Fruit fly (Drosophila melanogaster) whole organism, embryonic: ENCODE data around the gene Gale.

Experiments
- CG11247 ChIP-seq: fragments of 200-800 bp; sonication (Bioruptor generic); IDR thresholded peaks from 2 replicates; pipeline ENCODE4 v1.3.6; 2022; ENCODE audit warnings: missing biosample characterization, missing genetic modification characterization
- CG12104 ChIP-seq: fragments of 200-800 bp; sonication (Bioruptor generic); optimal IDR thresholded peaks from 3 replicates; lab custom pipeline; 2016; ENCODE audit warnings: missing biosample characterization, missing genetic modification characterization
- CG14667 ChIP-seq: fragments of 200-800 bp; sonication (Bioruptor generic); IDR thresholded peaks from 2 replicates; pipeline ENCODE4 v1.3.6; 2022; ENCODE audit warnings: missing biosample characterization, missing genetic modification characterization
- CG15011 ChIP-seq: fragments of 200-800 bp; sonication (Bioruptor generic); optimal IDR thresholded peaks from 3 replicates; lab custom pipeline; 2018; ENCODE audit warnings: missing biosample characterization, mild to moderate bottlenecking, missing genetic modification characterization
- CG15269 ChIP-seq: fragments of 200-800 bp; sonication (Bioruptor generic); optimal IDR thresholded peaks from 2 replicates; lab custom pipeline; 2018; ENCODE audit warnings: missing biosample characterization, mild to moderate bottlenecking, missing genetic modification characterization, moderate library complexity
- CG15696 ChIP-seq: fragments of 200-800 bp; sonication (Bioruptor generic); optimal IDR thresholded peaks from 2 replicates; lab custom pipeline; 2019; ENCODE audit warnings: missing biosample characterization, mild to moderate bottlenecking, missing genetic modification characterization, moderate library complexity
- CG16815 ChIP-seq: fragments of 200-800 bp; sonication (Bioruptor generic); optimal IDR thresholded peaks from 3 replicates; lab custom pipeline; 2017; ENCODE audit warnings: missing biosample characterization, mild to moderate bottlenecking, missing genetic modification characterization
- CG17829 ChIP-seq: fragments of 200-800 bp; optimal IDR thresholded peaks from 2 replicates; lab custom pipeline; 2019; ENCODE audit warnings: missing biosample characterization, mild to moderate bottlenecking, missing genetic modification characterization, moderate library complexity
- CG2889 ChIP-seq: fragments of 200-800 bp; sonication (Bioruptor generic); IDR thresholded peaks from 3 replicates; pipeline ENCODE4 v1.3.6; 2022; ENCODE audit warnings: missing biosample characterization, missing genetic modification characterization
- CG32772 ChIP-seq: fragments of 200-800 bp; sonication (Bioruptor generic); IDR thresholded peaks from 2 replicates; pipeline ENCODE4 v1.3.6; 2022; ENCODE audit warnings: missing biosample characterization, missing genetic modification characterization
- CG34422 ChIP-seq: fragments of 200-800 bp; sonication (Bioruptor generic); IDR thresholded peaks from 3 replicates; pipeline ENCODE4 v1.3.6; 2022; ENCODE audit warnings: missing biosample characterization, missing genetic modification characterization
- CG3847 ChIP-seq: fragments of 200-800 bp; sonication (Bioruptor generic); IDR thresholded peaks from 2 replicates; pipeline ENCODE4 v1.3.6; 2022; ENCODE audit warnings: missing biosample characterization, missing genetic modification characterization
- CG4360 ChIP-seq: fragments of 200-800 bp; sonication (Bioruptor generic); IDR thresholded peaks from 2 replicates; pipeline ENCODE4 v1.3.6; 2022; ENCODE audit warnings: missing biosample characterization, missing genetic modification characterization
- CG4820 ChIP-seq: fragments of 200-800 bp; sonication (Bioruptor generic); optimal IDR thresholded peaks from 3 replicates; lab custom pipeline; 2016; ENCODE audit warnings: missing biosample characterization, missing genetic modification characterization
- CG5953 ChIP-seq: fragments of 200-800 bp; sonication (Bioruptor generic); IDR thresholded peaks from 2 replicates; pipeline ENCODE4 v1.3.6; 2022; ENCODE audit warnings: missing biosample characterization, missing genetic modification characterization
- CG6254 ChIP-seq: fragments of 200-800 bp; sonication (Bioruptor generic); optimal IDR thresholded peaks from 3 replicates; lab custom pipeline; 2017; ENCODE audit warnings: mild to moderate bottlenecking, missing biosample characterization, missing genetic modification reagents, missing genetic modification characterization
- CG7271 ChIP-seq: fragments of 200-800 bp; sonication (Bioruptor generic); optimal IDR thresholded peaks from 2 replicates; lab custom pipeline; 2018; ENCODE audit warnings: missing biosample characterization, mild to moderate bottlenecking, missing genetic modification characterization, moderate library complexity
- CG7928 ChIP-seq: fragments of 200-800 bp; sonication (Bioruptor generic); optimal IDR thresholded peaks from 2 replicates; lab custom pipeline; 2017; ENCODE audit warnings: missing biosample characterization, mild to moderate bottlenecking, missing genetic modification characterization
- CkIIα-i1 ChIP-seq: fragments of 200-800 bp; sonication (Bioruptor generic); IDR thresholded peaks from 2 replicates; pipeline ENCODE4 v1.3.6; 2022; ENCODE audit warnings: missing biosample characterization, missing genetic modification characterization
- D19A ChIP-seq: fragments of 200-800 bp; optimal IDR thresholded peaks from 3 replicates; lab custom pipeline; 2019; ENCODE audit warnings: missing biosample characterization, mild to moderate bottlenecking, missing genetic modification characterization, moderate library complexity
- E2f2 ChIP-seq: fragments of 200-800 bp; sonication (Bioruptor generic); IDR thresholded peaks from 2 replicates; pipeline ENCODE4 v1.3.6; 2022; ENCODE audit warnings: missing biosample characterization, missing genetic modification characterization
- Fer1 ChIP-seq: fragments of 200-800 bp; sonication (Bioruptor generic); optimal IDR thresholded peaks from 2 replicates; lab custom pipeline; 2017; ENCODE audit warnings: missing biosample characterization, mild to moderate bottlenecking, missing genetic modification characterization
- Gug ChIP-seq: fragments of 200-800 bp; sonication (Bioruptor generic); IDR thresholded peaks from 4 replicates; pipeline ENCODE4 v1.3.6; 2022; ENCODE audit warnings: missing biosample characterization, missing genetic modification characterization
- H15 ChIP-seq: fragments of 200-800 bp; sonication (Bioruptor generic); IDR thresholded peaks from 3 replicates; pipeline ENCODE4 v1.3.6; 2022; ENCODE audit warnings: missing biosample characterization, missing genetic modification characterization
- HLH4C ChIP-seq: fragments of 200-800 bp; sonication (Bioruptor generic); IDR thresholded peaks from 3 replicates; pipeline ENCODE4 v1.3.6; 2022; ENCODE audit warnings: missing biosample characterization, missing genetic modification characterization; ENCODE audit not compliant: partially characterized antibody
- Hr3 ChIP-seq: fragments of 200-800 bp; sonication (Bioruptor generic); optimal IDR thresholded peaks from 3 replicates; lab custom pipeline; 2016; ENCODE audit warnings: missing biosample characterization, missing genetic modification characterization
- MESR4 ChIP-seq: fragments of 200-800 bp; sonication (Bioruptor generic); optimal IDR thresholded peaks from 2 replicates; lab custom pipeline; 2018; ENCODE audit warnings: missing biosample characterization, mild to moderate bottlenecking, missing genetic modification characterization, moderate library complexity
- NFAT ChIP-seq: fragments of 200-800 bp; sonication (Bioruptor generic); IDR thresholded peaks from 2 replicates; pipeline ENCODE4 v1.3.6; 2022; ENCODE audit warnings: missing biosample characterization, missing genetic modification characterization
- Oli ChIP-seq: fragments of 200-800 bp; sonication (Bioruptor generic); optimal IDR thresholded peaks from 2 replicates; lab custom pipeline; 2018; ENCODE audit warnings: missing biosample characterization, mild to moderate bottlenecking, missing genetic modification characterization, moderate library complexity
- Rx ChIP-seq: fragments of 200-800 bp; sonication (Bioruptor generic); IDR thresholded peaks from 2 replicates; pipeline ENCODE4 v1.3.6; 2022; ENCODE audit warnings: missing biosample characterization, missing genetic modification characterization
- Six4 ChIP-seq: fragments of 200-800 bp; sonication (Bioruptor generic); optimal IDR thresholded peaks from 2 replicates; lab custom pipeline; 2016; ENCODE audit warnings: missing biosample characterization, missing genetic modification characterization
- Spps ChIP-seq: fragments of 200-800 bp; sonication (Bioruptor generic); optimal IDR thresholded peaks from 2 replicates; lab custom pipeline; 2018; ENCODE audit warnings: missing biosample characterization, mild to moderate bottlenecking, missing genetic modification characterization
- Stat92E ChIP-seq, 3 experiments: fragments of >200 bp in 2 of 3; fragments of 200-800 bp in 1 of 3; sonication (Bioruptor generic) in 1 of 3; optimal IDR thresholded peaks; 2 replicates each; lab custom pipeline; 2017 to 2019; ENCODE audit warnings: missing biosample characterization in 3 of 3, missing genetic modification characterization in 3 of 3, mild to moderate bottlenecking in 1 of 3, moderate library complexity in 1 of 3
- aop ChIP-seq: fragments of 200-800 bp; sonication (Bioruptor generic); IDR thresholded peaks from 2 replicates; pipeline ENCODE4 v1.3.6; 2022; ENCODE audit warnings: missing biosample characterization, missing genetic modification characterization
- ase ChIP-seq: fragments of 200-800 bp; sonication (Bioruptor generic); IDR thresholded peaks from 3 replicates; pipeline ENCODE4 v1.3.6; 2022; ENCODE audit warnings: missing biosample characterization, missing genetic modification characterization
- ci ChIP-seq: fragments of 200-800 bp; sonication (Bioruptor generic); IDR thresholded peaks from 3 replicates; pipeline ENCODE4 v1.3.6; 2022; ENCODE audit warnings: missing biosample characterization, missing genetic modification characterization
- disco-r ChIP-seq: fragments of 200-800 bp; sonication (Bioruptor generic); optimal IDR thresholded peaks from 2 replicates; lab custom pipeline; 2016; ENCODE audit warnings: missing biosample characterization, missing genetic modification characterization
- gsb ChIP-seq: fragments of 200-800 bp; sonication (Bioruptor generic); IDR thresholded peaks from 2 replicates; pipeline ENCODE4 v1.3.6; 2022; ENCODE audit warnings: missing biosample characterization, missing genetic modification characterization
- her ChIP-seq: fragments of 200-800 bp; sonication (Bioruptor generic); optimal IDR thresholded peaks from 2 replicates; lab custom pipeline; 2016; ENCODE audit warnings: missing biosample characterization, missing genetic modification characterization
- klu ChIP-seq: fragments of 200-800 bp; sonication (Bioruptor generic); IDR thresholded peaks from 2 replicates; pipeline ENCODE4 v1.3.6; 2022; ENCODE audit warnings: missing biosample characterization, missing genetic modification characterization
- nau ChIP-seq: fragments of 200-800 bp; sonication (Bioruptor generic); optimal IDR thresholded peaks from 3 replicates; lab custom pipeline; 2017; ENCODE audit warnings: missing biosample characterization, mild to moderate bottlenecking, missing genetic modification characterization, missing genetic modification reagents
- onecut ChIP-seq: fragments of 200-800 bp; sonication (Bioruptor generic); IDR thresholded peaks from 2 replicates; pipeline ENCODE4 v1.3.6; 2022; ENCODE audit warnings: missing biosample characterization, missing genetic modification characterization
- p53 ChIP-seq: fragments of 200-800 bp; sonication (Bioruptor generic); optimal IDR thresholded peaks from 2 replicates; lab custom pipeline; 2016; ENCODE audit warnings: missing biosample characterization, missing genetic modification characterization
- pnt ChIP-seq: fragments of 200-800 bp; sonication (Bioruptor generic); optimal IDR thresholded peaks from 3 replicates; lab custom pipeline; 2016; ENCODE audit warnings: missing biosample characterization, missing genetic modification characterization
- row ChIP-seq: fragments of 200-800 bp; sonication (Bioruptor generic); IDR thresholded peaks from 3 replicates; pipeline ENCODE4 v1.3.6; 2022; ENCODE audit warnings: missing biosample characterization, missing genetic modification characterization
- sc ChIP-seq, 3 experiments: fragments of >200 bp in 2 of 3; fragments of 200-800 bp in 1 of 3; sonication (Bioruptor generic) in 1 of 3; optimal IDR thresholded peaks; 2 replicates in 2 of 3; 3 replicates in 1 of 3; lab custom pipeline; 2017; ENCODE audit warnings: mild to moderate bottlenecking in 1 of 3, missing biosample characterization in 1 of 3, missing genetic modification characterization in 1 of 3, missing genetic modification reagents in 1 of 3
- sob ChIP-seq: fragments of 200-800 bp; sonication (Bioruptor generic); IDR thresholded peaks from 2 replicates; pipeline ENCODE4 v1.3.6; 2022; ENCODE audit warnings: missing biosample characterization, missing genetic modification characterization
- tin ChIP-seq: fragments of 200-800 bp; sonication (Bioruptor generic); optimal IDR thresholded peaks from 3 replicates; lab custom pipeline; 2016; ENCODE audit warnings: missing biosample characterization, missing genetic modification characterization
- tna ChIP-seq: fragments of 200-800 bp; sonication (Bioruptor generic); IDR thresholded peaks from 2 replicates; pipeline ENCODE4 v1.3.6; 2022; ENCODE audit warnings: missing biosample characterization, missing genetic modification characterization; ENCODE audit not compliant: partially characterized antibody
- zfh1 ChIP-seq: fragments of 200-800 bp; sonication (Bioruptor generic); IDR thresholded peaks from 3 replicates; pipeline ENCODE4 v1.3.6; 2022; ENCODE audit warnings: missing biosample characterization, missing genetic modification characterization

Gale gene

DNA sequence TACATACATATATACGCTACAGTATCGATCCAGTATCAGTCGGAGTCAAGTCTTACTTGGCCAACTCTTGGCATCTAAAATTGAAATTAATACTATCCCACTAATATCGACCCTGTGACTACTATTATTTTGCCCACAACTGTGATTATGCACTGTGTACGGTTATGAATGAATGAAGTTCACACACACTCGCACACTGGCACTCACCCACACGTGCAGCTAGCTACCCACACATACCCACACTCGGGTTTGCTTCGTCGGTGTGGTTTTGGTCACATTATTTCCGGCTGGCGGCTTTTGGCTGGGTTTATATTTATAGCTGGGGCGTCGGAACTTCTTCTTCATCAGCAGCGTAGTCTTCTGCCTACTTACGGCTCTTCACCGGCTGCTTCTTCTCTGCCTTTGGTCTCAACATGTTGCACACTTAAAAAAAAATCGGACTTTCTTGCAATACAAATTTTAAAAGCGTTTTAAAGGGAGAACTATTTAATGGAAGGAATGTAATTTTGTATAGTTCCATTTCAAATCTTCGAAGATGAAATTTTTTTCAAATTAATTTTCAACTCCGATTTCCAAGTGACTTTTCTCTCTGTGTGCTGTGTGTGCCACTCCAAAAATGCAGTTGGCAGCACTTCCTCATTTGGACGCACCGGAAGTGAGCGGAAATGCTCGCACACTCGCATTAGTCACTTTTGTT is 13.9 kb upstream of the Gale start (continued):
- TF ChIP-seq Gug (peak; percentile 85), Oli (tag; lab: Kevin White, UChicago) (peak; percentile 94), CG5953 (GFP tag; lab: Robert Waterston, UW) (peak; percentile 92), klu (GFP tag; lab: Robert Waterston, UW) (peak; percentile 71), Rx (GFP tag; lab: Robert Waterston, UW) (peak; percentile 91), CG32772 (peak; percentile 93), E2f2 (GFP tag; lab: Robert Waterston, UW) (peak; percentile 72), CG11247 (GFP tag; lab: Robert Waterston, UW) (peak; percentile 87), CG3847 (peak; percentile 77), CG7928 (no peak), aop (peak; percentile 89), CG16815 (GFP tag; lab: Kevin White, UChicago) (peak; percentile 88), Six4 (peak; percentile 94), CG14667 (GFP tag; lab: Robert Waterston, UW) (peak; percentile 83), NFAT (GFP tag; lab: Robert Waterston, UW) (peak; percentile 48; the same call in 1 of the 2 replicates), Hr3 (GFP tag; lab: Kevin White, UChicago) (peak; percentile 90), CG15011 (peak; percentile 73), CG34422 (peak; percentile 91), CG4360 (GFP tag; lab: Robert Waterston, UW) (peak; percentile 71), CG4820 (GFP tag; lab: Kevin White, UChicago) (peak; percentile 93), MESR4 (GFP tag; lab: Kevin White, UChicago) (peak; percentile 6), p53 (GFP tag; lab: Kevin White, UChicago) (peak; percentile 79), disco-r (GFP tag; lab: Kevin White, UChicago) (peak; percentile 88), tin (GFP tag; lab: Kevin White, UChicago) (peak; percentile 92), nau (peak; percentile 88), row (peak; percentile 92), CG15696 (tag; lab: Kevin White, UChicago) (peak; percentile 93), ci (peak; percentile 97), HLH4C (GFP tag; lab: Robert Waterston, UW) (no peak), ase (GFP tag; lab: Robert Waterston, UW) (peak; percentile 87), Spps (tag; lab: Kevin White, UChicago) (peak; percentile 89), CG6254 (GFP tag; lab: Kevin White, UChicago) (peak; percentile 86), D19A (tag; lab: Kevin White, UChicago) (peak; percentile 89), H15 (GFP tag; lab: Robert Waterston, UW) (peak; percentile 92), her (peak; percentile 89), Fer1 (GFP tag; lab: Kevin White, UChicago) (peak; percentile 75), sob (GFP tag; lab: Robert Waterston, UW) (peak; percentile 80; the same call in 1 of the 2 replicates), Stat92E (GFP tag; optimal IDR thresholded peaks at IDR 0.05; lab: Kevin White, UChicago) (peak in 1 of 3 experiments; percentile 83), CG12104 (GFP tag; lab: Kevin White, UChicago) (peak; percentile 86), CG2889 (peak; percentile 64; the same call in 1 of the 3 replicates), CG15269 (peak; percentile 85), CkIIα-i1 (peak; percentile 71), sc (optimal IDR thresholded peaks at IDR 0.05; lab: Kevin White, UChicago) (no peak), sc (GFP tag; optimal IDR thresholded peaks at IDR 0.05; lab: Kevin White, UChicago) (peak; percentile 87), tna (GFP tag; lab: Robert Waterston, UW) (no peak), gsb (GFP tag; lab: Robert Waterston, UW) (peak; percentile 64; the same call in 1 of the 2 replicates), CG7271 (tag; lab: Kevin White, UChicago) (peak; percentile 89), CG17829 (tag; lab: Kevin White, UChicago) (peak; percentile 96), onecut (peak; percentile 88), pnt (GFP tag; lab: Kevin White, UChicago) (peak; percentile 94), zfh1 (GFP tag; lab: Robert Waterston, UW) (peak; percentile 95)
